Worm (Caenorhabditis elegans): Measurements from ENCODE around the gene T21C12.8.

Gene T21C12.8

DNA sequence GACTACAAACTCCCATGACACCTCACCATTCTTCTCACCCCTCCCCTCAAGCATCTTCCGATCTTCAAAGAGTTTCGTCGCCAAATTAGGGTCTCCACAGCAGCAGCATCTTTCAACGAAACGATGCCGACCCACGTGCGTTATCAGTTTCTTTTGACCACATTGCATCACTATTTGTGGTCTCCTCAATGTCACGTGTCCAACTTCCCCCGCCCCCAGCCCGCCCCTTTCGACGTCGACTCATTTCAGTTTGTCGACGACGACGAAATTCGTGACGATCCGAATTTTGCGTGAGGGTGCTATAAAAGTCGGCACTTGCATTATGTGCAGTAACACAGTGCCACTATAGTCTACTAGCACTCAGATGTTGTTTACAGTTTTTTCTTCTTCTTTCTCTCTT is 18.6 kb downstream of the T21C12.8 start (continued):
- no peak for TF ChIP-seq D2030.7 (GFP tag; IDR thresholded peaks at IDR 0.05)
- peak; percentile 73 for TF ChIP-seq repo-1 (tag; optimal IDR thresholded peaks at IDR 0.05)
- TF ChIP-seq unc-62 (GFP tag; optimal IDR thresholded peaks at IDR 0.05), result no peak
- TF ChIP-seq zim-3 (tag; optimal IDR thresholded peaks at IDR 0.05), result no peak
- TF ChIP-seq T07F8.4 (tag; optimal IDR thresholded peaks at IDR 0.05), result no peak
- TF ChIP-seq nhr-90 (tag; optimal IDR thresholded peaks at IDR 0.05), result no peak
- TF ChIP-seq Y56A3A.18 (GFP tag; IDR thresholded peaks at IDR 0.05), result no peak
- no peak for TF ChIP-seq rec-8 (tag; optimal IDR thresholded peaks at IDR 0.05)
- no peak for TF ChIP-seq F10E7.11 (tag; optimal IDR thresholded peaks at IDR 0.05)
- peak; percentile 79 for TF ChIP-seq lin-26 (GFP tag; IDR thresholded peaks at IDR 0.05)
- TF ChIP-seq bed-1 (GFP tag; IDR thresholded peaks at IDR 0.05), result no peak
- TF ChIP-seq efl-1 (GFP tag; optimal IDR thresholded peaks at IDR 0.05), result no peak
- TF ChIP-seq hrde-1 (tag; optimal IDR thresholded peaks at IDR 0.05; ENCODE audit: borderline replicate concordance), result no peak
- no peak for TF ChIP-seq ceh-79 (tag; optimal IDR thresholded peaks at IDR 0.05)
- TF ChIP-seq attf-6 (GFP tag; IDR thresholded peaks at IDR 0.05), result no peak
- 0 out of 2 replicates have a peak, but pooled peaks have one; percentile 29 for TF ChIP-seq ekl-4 (GFP tag; IDR thresholded peaks at IDR 0.05)
- no peak for TF ChIP-seq snpc-1.1 (tag; optimal IDR thresholded peaks at IDR 0.05; ENCODE audit: insufficient read depth)
- no peak for TF ChIP-seq aptf-3 (GFP tag; IDR thresholded peaks at IDR 0.05)
- TF ChIP-seq attf-3 (GFP tag; conservative IDR thresholded peaks at IDR 0.05), result no peak
- 0 out of 2 replicates have a peak, but pooled peaks have one; percentile 59 for TF ChIP-seq egl-44 (GFP tag; IDR thresholded peaks at IDR 0.05)
- no peak for TF ChIP-seq F37B4.10 (GFP tag; IDR thresholded peaks at IDR 0.05)
- no peak for TF ChIP-seq lsy-27 (tag; optimal IDR thresholded peaks at IDR 0.05; ENCODE audit: borderline replicate concordance, insufficient read depth)
- peak; percentile 65 for TF ChIP-seq ama-1 (optimal IDR thresholded peaks at IDR 0.05)
- no peak for TF ChIP-seq ama-1 (GFP tag; optimal IDR thresholded peaks at IDR 0.05)
- TF ChIP-seq madf-6 (GFP tag; IDR thresholded peaks at IDR 0.05), result no peak
- TF ChIP-seq ztf-28 (GFP tag; IDR thresholded peaks at IDR 0.05), result no peak
- no peak for TF ChIP-seq Y95B8A.8 (GFP tag; IDR thresholded peaks at IDR 0.05)
- no peak for TF ChIP-seq sptf-2 (GFP tag; optimal IDR thresholded peaks at IDR 0.05)
- no peak for TF ChIP-seq F22D6.2 (tag; optimal IDR thresholded peaks at IDR 0.05)
- TF ChIP-seq ceh-27 (GFP tag; optimal IDR thresholded peaks at IDR 0.05), result peak; percentile 13
- peak; percentile 38; the same call in 1 of the 2 replicates for TF ChIP-seq zfh-2 (GFP tag; conservative IDR thresholded peaks at IDR 0.05)
- TF ChIP-seq nfyb-1 (GFP tag; IDR thresholded peaks at IDR 0.05), result peak; percentile 70; the same call in 1 of the 2 replicates
- TF ChIP-seq akir-1 (GFP tag; optimal IDR thresholded peaks at IDR 0.05), result no peak
- TF ChIP-seq cebp-1 (GFP tag; IDR thresholded peaks at IDR 0.05), result peak; percentile 33; the same call in 1 of the 2 replicates
- peak; percentile 74 for TF ChIP-seq cebp-1 (tag; optimal IDR thresholded peaks at IDR 0.05)
- TF ChIP-seq ets-4 (GFP tag; optimal IDR thresholded peaks at IDR 0.05), result peak; percentile 50
- peak; percentile 34 for TF ChIP-seq tlf-1 (GFP tag; optimal IDR thresholded peaks at IDR 0.05)
- peak; percentile 60 for TF ChIP-seq nhr-80 (tag; optimal IDR thresholded peaks at IDR 0.05)
- no peak for TF ChIP-seq ztf-18 (tag; optimal IDR thresholded peaks at IDR 0.05)
- no peak for TF ChIP-seq die-1 (tag; optimal IDR thresholded peaks at IDR 0.05)
- peak; percentile 79 for TF ChIP-seq ztf-22 (GFP tag; optimal IDR thresholded peaks at IDR 0.05)
- TF ChIP-seq somi-1 (GFP tag; optimal IDR thresholded peaks at IDR 0.05), result peak; percentile 59
- no peak for TF ChIP-seq nfya-1 (tag; optimal IDR thresholded peaks at IDR 0.05; ENCODE audit: borderline replicate concordance, insufficient read depth)
- no peak for TF ChIP-seq F23B12.7 (tag; optimal IDR thresholded peaks at IDR 0.05; ENCODE audit: insufficient read depth)
- TF ChIP-seq atf-7 (tag; optimal IDR thresholded peaks at IDR 0.05), result peak; percentile 93
- no peak for TF ChIP-seq egl-18 (GFP tag; IDR thresholded peaks at IDR 0.05)
- no peak for TF ChIP-seq snpc-3.4 (tag; optimal IDR thresholded peaks at IDR 0.05)
- no peak for TF ChIP-seq dpff-1 (tag; optimal IDR thresholded peaks at IDR 0.05)
- TF ChIP-seq egrh-3 (GFP tag; IDR thresholded peaks at IDR 0.05), result peak; percentile 38; the same call in 1 of the 2 replicates

Data from whole organism, young adult.